Fruit fly (Drosophila melanogaster) whole organism, embryonic: ENCODE measurements around the gene Lmpt.
A peak's percentile ranks its signal among the peaks of the same experiment; 100 is the strongest.

ENCODE experiments used
- Atf6 ChIP-seq: fragments of 200-800 bp; sonication (Bioruptor generic); IDR thresholded peaks from 2 replicates; pipeline ENCODE4 v1.3.6; 2022; ENCODE audit warnings: missing biosample characterization, missing genetic modification characterization
- Bgb ChIP-seq: fragments of 200-800 bp; sonication (Bioruptor generic); IDR thresholded peaks from 2 replicates; pipeline ENCODE4 v1.3.6; 2022; ENCODE audit warnings: missing biosample characterization, missing genetic modification characterization; ENCODE audit not compliant: partially characterized antibody
- CG10462 ChIP-seq: fragments of 200-800 bp; sonication (Bioruptor generic); optimal IDR thresholded peaks from 2 replicates; lab custom pipeline; 2016; ENCODE audit warnings: missing biosample characterization, missing genetic modification characterization
- CG11093 ChIP-seq: fragments of 200-800 bp; sonication (Bioruptor generic); IDR thresholded peaks from 3 replicates; pipeline ENCODE4 v1.3.6; 2022; ENCODE audit warnings: missing biosample characterization, missing genetic modification characterization
- CG12299 ChIP-seq: fragments of 200-800 bp; sonication (Bioruptor generic); optimal IDR thresholded peaks from 2 replicates; lab custom pipeline; 2018; ENCODE audit warnings: missing biosample characterization, mild to moderate bottlenecking, missing genetic modification characterization
- CG30431 ChIP-seq: fragments of 200-800 bp; sonication (Bioruptor generic); optimal IDR thresholded peaks from 2 replicates; lab custom pipeline; 2017; ENCODE audit warnings: missing biosample characterization, missing genetic modification characterization
- CG3407 ChIP-seq: fragments of 200-800 bp; sonication (Bioruptor generic); optimal IDR thresholded peaks from 2 replicates; lab custom pipeline; 2018; ENCODE audit warnings: missing biosample characterization, mild to moderate bottlenecking, missing genetic modification characterization
- CG34376 ChIP-seq: fragments of 200-800 bp; sonication (Bioruptor generic); optimal IDR thresholded peaks from 2 replicates; lab custom pipeline; 2018; ENCODE audit warnings: missing biosample characterization, mild to moderate bottlenecking, missing genetic modification characterization
- CG3847 ChIP-seq: fragments of 200-800 bp; sonication (Bioruptor generic); IDR thresholded peaks from 2 replicates; pipeline ENCODE4 v1.3.6; 2022; ENCODE audit warnings: missing biosample characterization, missing genetic modification characterization
- CG4424 ChIP-seq: fragments of 200-800 bp; sonication (Bioruptor generic); optimal IDR thresholded peaks from 3 replicates; lab custom pipeline; 2016; ENCODE audit warnings: missing biosample characterization, missing genetic modification characterization
- CG6813 ChIP-seq: fragments of 200-800 bp; sonication (Bioruptor generic); optimal IDR thresholded peaks from 2 replicates; lab custom pipeline; 2017; ENCODE audit warnings: missing biosample characterization, missing genetic modification characterization, mild to moderate bottlenecking, moderate library complexity, missing genetic modification reagents
- CG7745 ChIP-seq: fragments of 200-800 bp; sonication (Bioruptor generic); optimal IDR thresholded peaks from 2 replicates; lab custom pipeline; 2018; ENCODE audit warnings: missing biosample characterization, mild to moderate bottlenecking, missing genetic modification characterization, moderate library complexity
- CG7928 ChIP-seq: fragments of 200-800 bp; sonication (Bioruptor generic); optimal IDR thresholded peaks from 2 replicates; lab custom pipeline; 2017; ENCODE audit warnings: missing biosample characterization, mild to moderate bottlenecking, missing genetic modification characterization
- CG8089 ChIP-seq: fragments of 200-800 bp; sonication (Bioruptor generic); optimal IDR thresholded peaks from 3 replicates; lab custom pipeline; 2016; ENCODE audit warnings: missing biosample characterization, missing genetic modification characterization
- CG9797 ChIP-seq: fragments of 200-800 bp; sonication (Bioruptor generic); optimal IDR thresholded peaks from 3 replicates; lab custom pipeline; 2018; ENCODE audit warnings: missing biosample characterization, mild to moderate bottlenecking, missing genetic modification characterization
- CTCF ChIP-seq: fragments of 200-800 bp; sonication (Bioruptor generic); optimal IDR thresholded peaks from 2 replicates; lab custom pipeline; 2017; ENCODE audit warnings: missing biosample characterization, mild to moderate bottlenecking, missing genetic modification characterization, moderate library complexity
- Dek ChIP-seq: fragments of 200-800 bp; sonication (Bioruptor generic); optimal IDR thresholded peaks from 3 replicates; lab custom pipeline; 2019; ENCODE audit warnings: missing biosample characterization, mild to moderate bottlenecking, missing genetic modification characterization, moderate library complexity
- Elba2 ChIP-seq: fragments of 200-800 bp; sonication (Bioruptor generic); optimal IDR thresholded peaks from 3 replicates; lab custom pipeline; 2016; ENCODE audit warnings: missing biosample characterization, missing genetic modification characterization
- Fer1 ChIP-seq: fragments of 200-800 bp; sonication (Bioruptor generic); optimal IDR thresholded peaks from 2 replicates; lab custom pipeline; 2017; ENCODE audit warnings: missing biosample characterization, mild to moderate bottlenecking, missing genetic modification characterization
- HLH54F ChIP-seq: fragments of 200-800 bp; sonication (Bioruptor generic); optimal IDR thresholded peaks from 3 replicates; lab custom pipeline; 2016; ENCODE audit warnings: missing biosample characterization, missing genetic modification characterization
- NfI ChIP-seq: fragments of 200-800 bp; sonication (Bioruptor generic); optimal IDR thresholded peaks from 3 replicates; lab custom pipeline; 2018; ENCODE audit warnings: missing biosample characterization, mild to moderate bottlenecking, missing genetic modification characterization, moderate library complexity
- Oli ChIP-seq: fragments of 200-800 bp; sonication (Bioruptor generic); optimal IDR thresholded peaks from 2 replicates; lab custom pipeline; 2018; ENCODE audit warnings: missing biosample characterization, mild to moderate bottlenecking, missing genetic modification characterization, moderate library complexity
- Optix ChIP-seq: fragments of 200-800 bp; sonication (Bioruptor generic); IDR thresholded peaks from 3 replicates; pipeline ENCODE4 v1.3.6; 2022; ENCODE audit warnings: missing biosample characterization, missing genetic modification characterization
- ac ChIP-seq: fragments of 200-800 bp; sonication (Bioruptor generic); optimal IDR thresholded peaks from 3 replicates; lab custom pipeline; 2017; ENCODE audit warnings: missing biosample characterization, mild to moderate bottlenecking, missing genetic modification characterization
- ara ChIP-seq: fragments of 200-800 bp; sonication (Bioruptor generic); IDR thresholded peaks from 2 replicates; pipeline ENCODE4 v1.3.6; 2022; ENCODE audit warnings: missing biosample characterization, missing genetic modification characterization
- az2 ChIP-seq: fragments of 200-800 bp; sonication (Bioruptor generic); optimal IDR thresholded peaks from 3 replicates; lab custom pipeline; 2016; ENCODE audit warnings: missing biosample characterization, missing genetic modification characterization
- bcd ChIP-seq: fragments of 200-800 bp; sonication (Bioruptor generic); optimal IDR thresholded peaks from 2 replicates; lab custom pipeline; 2017; ENCODE audit warnings: missing biosample characterization, mild to moderate bottlenecking, missing genetic modification characterization
- br ChIP-seq: fragments of >200 bp; optimal IDR thresholded peaks from 2 replicates; lab custom pipeline; 2017
- cas ChIP-seq: fragments of 200-800 bp; sonication (Bioruptor generic); IDR thresholded peaks from 2 replicates; pipeline ENCODE4 v1.3.6; 2022; ENCODE audit warnings: missing biosample characterization, missing genetic modification characterization
- da ChIP-seq: fragments of 200-800 bp; sonication (Bioruptor generic); optimal IDR thresholded peaks from 2 replicates; lab custom pipeline; 2016; ENCODE audit warnings: missing biosample characterization, missing genetic modification characterization
- dan ChIP-seq: fragments of 200-800 bp; sonication (Bioruptor generic); IDR thresholded peaks from 2 replicates; pipeline ENCODE4 v1.3.6; 2022; ENCODE audit warnings: missing biosample characterization, missing genetic modification characterization
- dysf ChIP-seq: fragments of 200-800 bp; sonication (Bioruptor generic); IDR thresholded peaks from 3 replicates; pipeline ENCODE4 v1.3.6; 2022; ENCODE audit warnings: missing biosample characterization, missing genetic modification characterization
- fu2 ChIP-seq: fragments of 200-800 bp; sonication (Bioruptor generic); optimal IDR thresholded peaks from 2 replicates; lab custom pipeline; 2016; ENCODE audit warnings: missing biosample characterization, missing genetic modification characterization
- gcm ChIP-seq: fragments of 200-800 bp; sonication (Bioruptor generic); optimal IDR thresholded peaks from 2 replicates; lab custom pipeline; 2019; ENCODE audit warnings: missing biosample characterization, mild to moderate bottlenecking, missing genetic modification characterization, moderate library complexity
- gfzf ChIP-seq: fragments of 200-800 bp; sonication (Bioruptor generic); optimal IDR thresholded peaks from 2 replicates; lab custom pipeline; 2016; ENCODE audit warnings: missing biosample characterization, mild to moderate bottlenecking, missing genetic modification characterization, moderate library complexity
- gsb ChIP-seq: fragments of 200-800 bp; sonication (Bioruptor generic); IDR thresholded peaks from 2 replicates; pipeline ENCODE4 v1.3.6; 2022; ENCODE audit warnings: missing biosample characterization, missing genetic modification characterization
- hkb ChIP-seq, 2 experiments: fragments of 200-800 bp in 1 of 2; fragments of >200 bp in 1 of 2; sonication (Bioruptor generic) in 1 of 2; IDR thresholded peaks in 1 of 2; optimal IDR thresholded peaks in 1 of 2; 2 replicates each; pipeline versions ENCODE4 v1.3.6 to Lab custom; 2017 to 2022; ENCODE audit warnings: missing biosample characterization in 1 of 2, missing genetic modification characterization in 1 of 2
- ind ChIP-seq: fragments of 200-800 bp; sonication (Bioruptor generic); optimal IDR thresholded peaks from 3 replicates; lab custom pipeline; 2016; ENCODE audit warnings: missing biosample characterization, missing genetic modification characterization
- lmd ChIP-seq: fragments of 200-800 bp; sonication (Bioruptor generic); IDR thresholded peaks from 2 replicates; pipeline ENCODE4 v1.3.6; 2022; ENCODE audit warnings: missing biosample characterization, missing genetic modification characterization
- lola ChIP-seq, 3 experiments: fragments of >200 bp in 2 of 3; fragments of 200-800 bp in 1 of 3; sonication (Bioruptor generic) in 1 of 3; optimal IDR thresholded peaks; 2 replicates each; lab custom pipeline; 2017 to 2019; ENCODE audit warnings: missing biosample characterization in 3 of 3, missing genetic modification characterization in 3 of 3, mild to moderate bottlenecking in 1 of 3, moderate library complexity in 1 of 3
- maf-S ChIP-seq: fragments of 200-800 bp; sonication (Bioruptor generic); optimal IDR thresholded peaks from 2 replicates; lab custom pipeline; 2016; ENCODE audit warnings: missing biosample characterization, missing genetic modification characterization
- nmo ChIP-seq: fragments of 200-800 bp; sonication (Bioruptor generic); optimal IDR thresholded peaks from 2 replicates; lab custom pipeline; 2018; ENCODE audit warnings: missing biosample characterization, mild to moderate bottlenecking, missing genetic modification characterization, moderate library complexity
- otp ChIP-seq: fragments of 200-800 bp; sonication (Bioruptor generic); IDR thresholded peaks from 3 replicates; pipeline ENCODE4, ENCODE4 v1.3.6; 2022; ENCODE audit warnings: missing biosample characterization, missing genetic modification characterization
- phol ChIP-seq: fragments of 200-800 bp; sonication (Bioruptor generic); optimal IDR thresholded peaks from 3 replicates; lab custom pipeline; 2018; ENCODE audit warnings: missing biosample characterization, mild to moderate bottlenecking, missing genetic modification characterization, moderate library complexity
- pum ChIP-seq: fragments of 200-800 bp; sonication (Bioruptor generic); optimal IDR thresholded peaks from 2 replicates; lab custom pipeline; 2016; ENCODE audit warnings: missing biosample characterization, missing genetic modification characterization
- salm ChIP-seq: fragments of 200-800 bp; sonication (Bioruptor generic); optimal IDR thresholded peaks from 2 replicates; lab custom pipeline; 2018; ENCODE audit warnings: missing biosample characterization, mild to moderate bottlenecking, missing genetic modification characterization
- sc ChIP-seq, 3 experiments: fragments of >200 bp in 2 of 3; fragments of 200-800 bp in 1 of 3; sonication (Bioruptor generic) in 1 of 3; optimal IDR thresholded peaks; 2 replicates in 2 of 3; 3 replicates in 1 of 3; lab custom pipeline; 2017; ENCODE audit warnings: mild to moderate bottlenecking in 1 of 3, missing biosample characterization in 1 of 3, missing genetic modification characterization in 1 of 3, missing genetic modification reagents in 1 of 3
- seq ChIP-seq: fragments of 200-800 bp; sonication (Bioruptor generic); IDR thresholded peaks from 2 replicates; pipeline ENCODE4 v1.3.6; 2022; ENCODE audit warnings: missing biosample characterization, missing genetic modification characterization
- slou ChIP-seq: fragments of 200-800 bp; sonication (Bioruptor generic); optimal IDR thresholded peaks from 3 replicates; lab custom pipeline; 2016; ENCODE audit warnings: missing biosample characterization, missing genetic modification characterization
- stwl ChIP-seq: fragments of 200-800 bp; sonication (Bioruptor generic); optimal IDR thresholded peaks from 3 replicates; lab custom pipeline; 2018; ENCODE audit warnings: missing biosample characterization, mild to moderate bottlenecking, missing genetic modification characterization, moderate library complexity
- unc-4 ChIP-seq: fragments of 200-800 bp; sonication (Bioruptor generic); IDR thresholded peaks from 2 replicates; pipeline ENCODE4 v1.3.6; 2022; ENCODE audit warnings: missing biosample characterization, missing genetic modification characterization; ENCODE audit not compliant: partially characterized antibody
- wek ChIP-seq: fragments of 200-800 bp; sonication (Bioruptor generic); optimal IDR thresholded peaks from 3 replicates; lab custom pipeline; 2018; ENCODE audit warnings: missing biosample characterization, mild to moderate bottlenecking, missing genetic modification characterization, moderate library complexity

Lmpt gene

dm6 chr3L:16870723-16871137 is 5.6 kb downstream of the Lmpt start (continued):
- TF ChIP-seq ind (GFP tag; lab: Kevin White, UChicago) (peak; percentile 12), CG7745 (tag; lab: Kevin White, UChicago) (no peak), hkb (optimal IDR thresholded peaks at IDR 0.05; lab: Kevin White, UChicago) (no peak), hkb (GFP tag; IDR thresholded peaks at IDR 0.05; lab: Robert Waterston, UW) (no peak; the same call in 1 of the 2 replicates), gsb (GFP tag; lab: Robert Waterston, UW) (no peak), maf-S (GFP tag; lab: Kevin White, UChicago) (no peak), sc (optimal IDR thresholded peaks at IDR 0.05; lab: Kevin White, UChicago) (no peak), sc (GFP tag; optimal IDR thresholded peaks at IDR 0.05; lab: Kevin White, UChicago) (no peak), NfI (GFP tag; lab: Kevin White, UChicago) (no peak), Bgb (no peak), gcm (peak; percentile 21), HLH54F (GFP tag; lab: Kevin White, UChicago) (no peak), CTCF (GFP tag; lab: Kevin White, UChicago) (peak; percentile 14), unc-4 (GFP tag; lab: Robert Waterston, UW) (no peak), Optix (GFP tag; lab: Robert Waterston, UW) (no peak), CG12299 (tag; lab: Kevin White, UChicago) (no peak), seq (GFP tag; lab: Robert Waterston, UW) (no peak), wek (GFP tag; lab: Kevin White, UChicago) (no peak), Fer1 (GFP tag; lab: Kevin White, UChicago) (peak; percentile 15), bcd (peak; percentile 41), pum (GFP tag; lab: Kevin White, UChicago) (no peak), slou (GFP tag; lab: Kevin White, UChicago) (no peak), ara (GFP tag; lab: Robert Waterston, UW) (no peak), da (GFP tag; lab: Kevin White, UChicago) (no peak), stwl (tag; lab: Kevin White, UChicago) (no peak), CG4424 (no peak), CG6813 (no peak), CG11093 (GFP tag; lab: Robert Waterston, UW) (no peak), CG10462 (GFP tag; lab: Kevin White, UChicago) (no peak), CG3847 (GFP tag; lab: Robert Waterston, UW) (no peak), otp (GFP tag; lab: Robert Waterston, UW) (no peak), lola (GFP tag; optimal IDR thresholded peaks at IDR 0.05; lab: Kevin White, UChicago) (peak in 1 of 3 experiments; percentile 11), CG8089 (GFP tag; lab: Kevin White, UChicago) (no peak), Atf6 (no peak), gfzf (GFP tag; lab: Kevin White, UChicago) (no peak), Elba2 (no peak), phol (tag; lab: Kevin White, UChicago) (peak; percentile 45), CG9797 (no peak), br (lab: Kevin White, UChicago) (no peak), nmo (GFP tag; lab: Kevin White, UChicago) (peak; percentile 54), salm (tag; lab: Kevin White, UChicago) (no peak), fu2 (no peak), cas (GFP tag; lab: Robert Waterston, UW) (no peak), ac (GFP tag; lab: Kevin White, UChicago) (no peak), az2 (GFP tag; lab: Kevin White, UChicago) (peak; percentile 8), CG34376 (GFP tag; lab: Kevin White, UChicago) (no peak), CG30431 (GFP tag; lab: Kevin White, UChicago) (no peak), lmd (GFP tag; lab: Robert Waterston, UW) (no peak), Dek (tag; lab: Kevin White, UChicago) (no peak), dysf (GFP tag; lab: Robert Waterston, UW) (peak; percentile 28; the same call in 1 of the 3 replicates), Oli (tag; lab: Kevin White, UChicago) (peak; percentile 35), CG7928 (GFP tag; lab: Kevin White, UChicago) (no peak), dan (GFP tag; lab: Robert Waterston, UW) (no peak), CG3407 (GFP tag; lab: Kevin White, UChicago) (no peak)
